Worm (Caenorhabditis elegans) whole organism, young adult: ENCODE measurements around the gene R09E10.1.
A peak's percentile ranks its signal among the peaks of the same experiment; 100 is the strongest.

Experiments
- B0019.2 ChIP-seq: fragments of 200-800 bp; sonication (Bioruptor generic); conservative IDR thresholded peaks from 2 replicates; pipeline ENCODE4 v1.3.6; 2022; ENCODE audit warnings: missing genetic modification reagents, missing genetic modification characterization, missing compliant biosample characterization
- B0336.3 ChIP-seq: fragments of 200-800 bp; sonication (Bioruptor generic); IDR thresholded peaks from 2 replicates; pipeline ENCODE4 v1.3.6; 2022; ENCODE audit warnings: missing genetic modification characterization, missing compliant biosample characterization
- C06A6.2 ChIP-seq: fragments of 200-800 bp; sonication (Bioruptor generic); conservative IDR thresholded peaks from 2 replicates; pipeline ENCODE4 v1.3.6; 2022; ENCODE audit warnings: missing genetic modification characterization, missing compliant biosample characterization
- D2030.7 ChIP-seq: fragments of 200-800 bp; sonication (Bioruptor generic); IDR thresholded peaks from 2 replicates; pipeline ENCODE4 v1.3.6; 2022; ENCODE audit warnings: missing genetic modification reagents, missing genetic modification characterization, missing compliant biosample characterization
- F22D6.2 ChIP-seq: sonication (generic microtip); optimal IDR thresholded peaks from 2 replicates; lab custom pipeline; 2016; ENCODE audit warnings: mild to moderate bottlenecking, missing genetic modification characterization, missing compliant biosample characterization
- F23B12.7 ChIP-seq: sonication (generic microtip); optimal IDR thresholded peaks from 2 replicates; lab custom pipeline; 2017; ENCODE audit warnings: missing genetic modification characterization, mild to moderate bottlenecking, missing compliant biosample characterization, antibody characterized with exemption, moderate library complexity; ENCODE audit not compliant: insufficient read depth
- T07F8.4 ChIP-seq: sonication (generic microtip); optimal IDR thresholded peaks from 2 replicates; lab custom pipeline; 2016; ENCODE audit warnings: mild to moderate bottlenecking, missing genetic modification characterization, moderate library complexity, missing compliant biosample characterization
- T26A5.8 ChIP-seq: sonication (generic microtip); optimal IDR thresholded peaks from 2 replicates; lab custom pipeline; 2016; ENCODE audit warnings: missing genetic modification characterization, missing compliant biosample characterization
- aptf-3 ChIP-seq: fragments of 200-800 bp; sonication (Bioruptor generic); IDR thresholded peaks from 2 replicates; pipeline ENCODE4 v1.3.6; 2022; ENCODE audit warnings: missing genetic modification characterization, missing compliant biosample characterization
- athp-1 ChIP-seq: sonication (generic microtip); optimal IDR thresholded peaks from 2 replicates; lab custom pipeline; 2017; ENCODE audit warnings: mild to moderate bottlenecking, missing genetic modification characterization, missing compliant biosample characterization
- bed-1 ChIP-seq: fragments of 200-800 bp; sonication (Bioruptor generic); IDR thresholded peaks from 2 replicates; pipeline ENCODE4 v1.3.6; 2022; ENCODE audit warnings: missing genetic modification reagents, missing genetic modification characterization, missing compliant biosample characterization
- ccch-3 ChIP-seq: fragments of 200-800 bp; sonication (Bioruptor generic); optimal IDR thresholded peaks from 2 replicates; lab custom pipeline; 2018; ENCODE audit warnings: mild to moderate bottlenecking, missing genetic modification characterization, missing compliant biosample characterization
- ceh-40 ChIP-seq: fragments of 200-800 bp; sonication (Bioruptor generic); IDR thresholded peaks from 2 replicates; pipeline ENCODE4 v1.3.6; 2022; ENCODE audit warnings: missing genetic modification characterization, missing compliant biosample characterization
- ceh-79 ChIP-seq: sonication (generic microtip); optimal IDR thresholded peaks from 2 replicates; lab custom pipeline; 2017; ENCODE audit warnings: mild to moderate bottlenecking, missing genetic modification characterization, missing compliant biosample characterization
- ceh-91 ChIP-seq: fragments of 200-800 bp; sonication (Bioruptor generic); IDR thresholded peaks from 2 replicates; pipeline ENCODE4 v1.3.6; 2022; ENCODE audit warnings: missing genetic modification reagents, missing genetic modification characterization, missing compliant biosample characterization
- dpl-1 ChIP-seq: fragments of 150-350 bp; optimal IDR thresholded peaks from 2 replicates; lab custom pipeline; 2014; ENCODE audit warnings: missing biosample characterization, missing genetic modification reagents, missing genetic modification characterization
- gei-17 ChIP-seq: fragments of 200-800 bp; sonication (Bioruptor generic); optimal IDR thresholded peaks from 2 replicates; lab custom pipeline; 2018; ENCODE audit warnings: mild to moderate bottlenecking, missing genetic modification characterization, missing compliant biosample characterization
- him-1 ChIP-seq: sonication (generic microtip); optimal IDR thresholded peaks from 2 replicates; lab custom pipeline; 2016; ENCODE audit warnings: missing genotype, missing genetic modification reagents, missing genetic modification characterization, missing compliant biosample characterization
- hlh-12 ChIP-seq: sonication (generic microtip); optimal IDR thresholded peaks from 2 replicates; lab custom pipeline; 2016; ENCODE audit warnings: missing genetic modification characterization, missing compliant biosample characterization
- hmg-20 ChIP-seq: fragments of 200-800 bp; sonication (Bioruptor generic); IDR thresholded peaks from 2 replicates; pipeline ENCODE4 v1.3.6; 2022; ENCODE audit warnings: missing genetic modification reagents, missing genetic modification characterization, missing compliant biosample characterization
- lin-26 ChIP-seq: fragments of 200-800 bp; sonication (Bioruptor generic); IDR thresholded peaks from 2 replicates; pipeline ENCODE4 v1.3.6; 2022; ENCODE audit warnings: missing genetic modification reagents, missing genetic modification characterization, missing compliant biosample characterization
- lin-40 ChIP-seq: sonication (generic microtip); optimal IDR thresholded peaks from 2 replicates; lab custom pipeline; 2016; ENCODE audit warnings: missing genetic modification characterization, mild to moderate bottlenecking, missing compliant biosample characterization, missing genotype, missing genetic modification reagents
- lin-54 ChIP-seq: fragments of 200-800 bp; sonication (Bioruptor generic); optimal IDR thresholded peaks from 2 replicates; lab custom pipeline; 2018; ENCODE audit warnings: mild to moderate bottlenecking, missing genetic modification characterization, missing compliant biosample characterization
- madf-10 ChIP-seq: sonication (generic microtip); optimal IDR thresholded peaks from 2 replicates; lab custom pipeline; 2016; ENCODE audit warnings: mild to moderate bottlenecking, missing genetic modification characterization, missing compliant biosample characterization
- madf-3 ChIP-seq: fragments of 200-800 bp; sonication (Bioruptor generic); IDR thresholded peaks from 2 replicates; pipeline ENCODE4 v1.3.6; 2022; ENCODE audit warnings: missing genetic modification reagents, missing genetic modification characterization, missing compliant biosample characterization
- mel-28 ChIP-seq: sonication (generic microtip); optimal IDR thresholded peaks from 2 replicates; lab custom pipeline; 2016; ENCODE audit warnings: borderline replicate concordance, mild to moderate bottlenecking, missing genetic modification characterization, missing compliant biosample characterization
- mxl-1 ChIP-seq: sonication (generic microtip); optimal IDR thresholded peaks from 2 replicates; lab custom pipeline; 2016; ENCODE audit warnings: missing genetic modification characterization, missing compliant biosample characterization
- nhr-27 ChIP-seq: fragments of 200-800 bp; sonication (Bioruptor generic); optimal IDR thresholded peaks from 2 replicates; lab custom pipeline; 2018; ENCODE audit warnings: mild to moderate bottlenecking, missing genetic modification characterization, moderate library complexity, missing compliant biosample characterization
- pha-4 ChIP-seq: fragments of 150-350 bp; sonication (generic microtip); optimal IDR thresholded peaks from 2 replicates; lab custom pipeline; 2014; ENCODE audit warnings: missing biosample characterization, missing genetic modification reagents, missing genetic modification characterization
- rcor-1 ChIP-seq: fragments of 200-800 bp; sonication (Bioruptor generic); IDR thresholded peaks from 2 replicates; pipeline ENCODE4 v1.3.6; 2022; ENCODE audit warnings: missing genetic modification reagents, missing genetic modification characterization, missing compliant biosample characterization
- rec-8 ChIP-seq, 2 experiments: sonication (generic microtip); optimal IDR thresholded peaks; 2 replicates each; lab custom pipeline; 2016; ENCODE audit warnings: mild to moderate bottlenecking in 2 of 2, missing genetic modification characterization in 2 of 2, missing genetic modification reagents in 2 of 2, missing genotype in 2 of 2, missing biosample characterization in 1 of 2, missing compliant biosample characterization in 1 of 2, moderate library complexity in 1 of 2
- rpc-1 ChIP-seq, 2 experiments: fragments of 150-350 bp in 1 of 2; sonication (generic microtip) in 1 of 2; optimal IDR thresholded peaks; 2 replicates each; lab custom pipeline; 2014 to 2018; ENCODE audit warnings: missing biosample characterization in 1 of 2, missing genetic modification characterization in 1 of 2, missing genetic modification reagents in 1 of 2, missing genotype in 1 of 2
- snpc-1.3 ChIP-seq: sonication (generic microtip); optimal IDR thresholded peaks from 2 replicates; lab custom pipeline; 2017; ENCODE audit warnings: missing genetic modification characterization, mild to moderate bottlenecking, missing compliant biosample characterization, antibody characterized with exemption, moderate library complexity, missing genotype, missing genetic modification reagents; ENCODE audit not compliant: insufficient read depth
- snpc-4 ChIP-seq, 5 experiments: fragments of 150-350 bp in 1 of 5; sonication (generic microtip) in 4 of 5; optimal IDR thresholded peaks; 2 replicates each; lab custom pipeline; 2014 to 2018; ENCODE audit warnings: missing genetic modification characterization in 5 of 5, missing biosample characterization in 3 of 5, antibody characterized with exemption in 2 of 5, mild to moderate bottlenecking in 2 of 5, missing compliant biosample characterization in 2 of 5, missing genotype in 2 of 5, moderate library complexity in 2 of 5, missing genetic modification reagents in 1 of 5
- tbx-9 ChIP-seq: sonication (generic microtip); optimal IDR thresholded peaks from 2 replicates; lab custom pipeline; 2016; ENCODE audit warnings: borderline replicate concordance, missing genetic modification characterization, inconsistent platforms, missing compliant biosample characterization
- unc-130 ChIP-seq: sonication (generic microtip); optimal IDR thresholded peaks from 2 replicates; lab custom pipeline; 2016; ENCODE audit warnings: missing genetic modification reagents, missing genetic modification characterization, missing compliant biosample characterization
- zfh-2 ChIP-seq: fragments of 200-800 bp; sonication (Bioruptor generic); conservative IDR thresholded peaks from 2 replicates; pipeline ENCODE4 v1.3.6; 2022; ENCODE audit warnings: missing genetic modification reagents, missing genetic modification characterization, missing compliant biosample characterization
- ztf-22 ChIP-seq: fragments of 200-800 bp; sonication (Bioruptor generic); optimal IDR thresholded peaks from 2 replicates; lab custom pipeline; 2018; ENCODE audit warnings: mild to moderate bottlenecking, missing genetic modification characterization, moderate library complexity, missing compliant biosample characterization
- ztf-25 ChIP-seq: fragments of 200-800 bp; sonication (Bioruptor generic); IDR thresholded peaks from 2 replicates; pipeline ENCODE4 v1.3.6; 2022; ENCODE audit warnings: missing genetic modification reagents, missing genetic modification characterization, missing compliant biosample characterization
- ztf-3 ChIP-seq: fragments of 200-800 bp; sonication (Bioruptor generic); optimal IDR thresholded peaks from 2 replicates; lab custom pipeline; 2018; ENCODE audit warnings: mild to moderate bottlenecking, missing genetic modification characterization, missing compliant biosample characterization

R09E10.1 gene

ce11 chrIV:10284194-10284910 lies 38.2 kb downstream of the R09E10.1 start, which contains the start of gene rad-51 (continued):
- TF ChIP-seq B0019.2 (GFP tag; lab: Robert Waterston, UW): no peak
- TF ChIP-seq pha-4 (tag; lab: Kevin White, UChicago): no peak
- no peak for TF ChIP-seq ceh-40
- TF ChIP-seq lin-40: peak; percentile 30
- no peak for TF ChIP-seq rec-8 (tag; optimal IDR thresholded peaks at IDR 0.05; lab: Kevin White, UChicago)
- TF ChIP-seq ccch-3: no peak
- no peak for TF ChIP-seq hmg-20 (GFP tag; lab: Robert Waterston, UW)
- TF ChIP-seq ztf-25 (GFP tag; lab: Robert Waterston, UW): no peak
- TF ChIP-seq mel-28: no peak
- TF ChIP-seq tbx-9: no peak
- peak; percentile 24 for TF ChIP-seq snpc-4 (GFP tag; optimal IDR thresholded peaks at IDR 0.05; lab: Kevin White, UChicago)
- TF ChIP-seq snpc-4 (tag; optimal IDR thresholded peaks at IDR 0.05; lab: Kevin White, UChicago): peak in 2 of 4 experiments; percentile 3 to 47
- TF ChIP-seq ztf-22 (GFP tag; lab: Kevin White, UChicago): no peak
- no peak for TF ChIP-seq ztf-3
- TF ChIP-seq madf-10 (tag; lab: Kevin White, UChicago): no peak
- no peak for TF ChIP-seq athp-1
- no peak for TF ChIP-seq rcor-1 (GFP tag; lab: Robert Waterston, UW)
- no peak for TF ChIP-seq madf-3 (GFP tag; lab: Robert Waterston, UW)
- TF ChIP-seq D2030.7 (GFP tag; lab: Robert Waterston, UW): no peak
- TF ChIP-seq mxl-1 (tag; lab: Kevin White, UChicago): no peak
- peak; percentile 78 for TF ChIP-seq zfh-2 (GFP tag; lab: Robert Waterston, UW)
- no peak for TF ChIP-seq T07F8.4 (tag; lab: Kevin White, UChicago)
- no peak for TF ChIP-seq lin-26
- no peak for TF ChIP-seq nhr-27
- no peak for TF ChIP-seq F22D6.2
- no peak for TF ChIP-seq bed-1 (GFP tag; lab: Robert Waterston, UW)
- TF ChIP-seq ceh-79 (tag; lab: Kevin White, UChicago): no peak
- no peak for TF ChIP-seq snpc-1.3
- peak; percentile 76 for TF ChIP-seq lin-54 (GFP tag; lab: Kevin White, UChicago)
- TF ChIP-seq C06A6.2 (GFP tag; lab: Robert Waterston, UW): no peak
- TF ChIP-seq T26A5.8: no peak
- TF ChIP-seq aptf-3 (GFP tag; lab: Robert Waterston, UW): no peak
- TF ChIP-seq unc-130 (GFP tag; lab: Kevin White, UChicago): no peak
- no peak for TF ChIP-seq rpc-1 (optimal IDR thresholded peaks at IDR 0.05; lab: Kevin White, UChicago)
- TF ChIP-seq rpc-1 (tag; optimal IDR thresholded peaks at IDR 0.05; lab: Kevin White, UChicago): no peak
- TF ChIP-seq hlh-12 (tag; lab: Kevin White, UChicago): no peak
- peak; percentile 14; the same call in 1 of the 2 replicates for TF ChIP-seq B0336.3 (GFP tag; lab: Robert Waterston, UW)
- TF ChIP-seq ceh-91: no peak
- TF ChIP-seq him-1: no peak
- TF ChIP-seq gei-17 (GFP tag; lab: Kevin White, UChicago): no peak
- TF ChIP-seq F23B12.7 (tag; lab: Kevin White, UChicago): peak; percentile 13
- TF ChIP-seq dpl-1 (GFP tag; lab: Kevin White, UChicago): peak; percentile 49
